Fruit fly (Drosophila melanogaster) whole organism, embryonic: ENCODE measurements around the gene Muc68Ca.

Source experiments
- Atf-2 ChIP-seq: fragments of 200-800 bp; sonication (Bioruptor generic); optimal IDR thresholded peaks from 2 replicates; lab custom pipeline; 2016; ENCODE audit warnings: missing biosample characterization, missing genetic modification characterization
- Bteb2 ChIP-seq: fragments of 200-800 bp; sonication (Bioruptor generic); optimal IDR thresholded peaks from 2 replicates; lab custom pipeline; 2016; ENCODE audit warnings: missing biosample characterization, missing genetic modification characterization
- CG10366 ChIP-seq: fragments of 200-800 bp; sonication (Bioruptor generic); IDR thresholded peaks from 2 replicates; pipeline ENCODE4 v1.3.6; 2022; ENCODE audit warnings: missing biosample characterization, missing genetic modification characterization
- CG10431 ChIP-seq: fragments of 200-800 bp; sonication (Bioruptor generic); optimal IDR thresholded peaks from 3 replicates; lab custom pipeline; 2018; ENCODE audit warnings: missing biosample characterization, mild to moderate bottlenecking, missing genetic modification characterization
- CG11456 ChIP-seq: fragments of 200-800 bp; sonication (Bioruptor generic); IDR thresholded peaks from 3 replicates; pipeline ENCODE4 v1.3.6; 2022; ENCODE audit warnings: missing biosample characterization, missing genetic modification characterization
- CG11560 ChIP-seq: fragments of 200-800 bp; sonication (Bioruptor generic); IDR thresholded peaks from 3 replicates; pipeline ENCODE4 v1.3.6; 2022; ENCODE audit warnings: missing biosample characterization, missing genetic modification characterization
- CG1233 ChIP-seq: fragments of 200-800 bp; sonication (Bioruptor generic); optimal IDR thresholded peaks from 4 replicates; lab custom pipeline; 2018; ENCODE audit warnings: missing biosample characterization, mild to moderate bottlenecking, missing genetic modification characterization
- CG14014 ChIP-seq: fragments of 200-800 bp; sonication (Bioruptor generic); IDR thresholded peaks from 2 replicates; pipeline ENCODE4 v1.3.6; 2022; ENCODE audit warnings: missing biosample characterization, missing genetic modification characterization
- CG14050 ChIP-seq: fragments of 200-800 bp; sonication (Bioruptor generic); IDR thresholded peaks from 3 replicates; pipeline ENCODE4 v1.3.6; 2022; ENCODE audit warnings: missing biosample characterization, missing genetic modification characterization
- CG16779 ChIP-seq: fragments of 200-800 bp; sonication (Bioruptor generic); IDR thresholded peaks from 2 replicates; pipeline ENCODE4 v1.3.6; 2022; ENCODE audit warnings: missing biosample characterization, missing genetic modification characterization
- CG16863 ChIP-seq: fragments of 200-800 bp; sonication (Bioruptor generic); optimal IDR thresholded peaks from 3 replicates; lab custom pipeline; 2016; ENCODE audit warnings: missing biosample characterization, missing genetic modification characterization
- CG17385 ChIP-seq: fragments of 200-800 bp; sonication (Bioruptor generic); optimal IDR thresholded peaks from 3 replicates; lab custom pipeline; 2018; ENCODE audit warnings: missing biosample characterization, mild to moderate bottlenecking, missing genetic modification characterization
- CG17912 ChIP-seq: fragments of 200-800 bp; sonication (Bioruptor generic); optimal IDR thresholded peaks from 2 replicates; lab custom pipeline; 2018; ENCODE audit warnings: missing biosample characterization, mild to moderate bottlenecking, missing genetic modification characterization
- CG18476 ChIP-seq: fragments of 200-800 bp; sonication (Bioruptor generic); optimal IDR thresholded peaks from 2 replicates; lab custom pipeline; 2016; ENCODE audit warnings: missing biosample characterization, mild to moderate bottlenecking, missing genetic modification characterization
- CG2120 ChIP-seq: fragments of 200-800 bp; sonication (Bioruptor generic); optimal IDR thresholded peaks from 3 replicates; lab custom pipeline; 2016; ENCODE audit warnings: missing biosample characterization, missing genetic modification characterization
- CG4404 ChIP-seq: fragments of 200-800 bp; sonication (Bioruptor generic); IDR thresholded peaks from 2 replicates; pipeline ENCODE4 v1.3.6; 2022; ENCODE audit warnings: missing biosample characterization, missing genetic modification characterization
- CG6791 ChIP-seq: fragments of 200-800 bp; sonication (Bioruptor generic); IDR thresholded peaks from 3 replicates; pipeline ENCODE4 v1.3.6; 2022; ENCODE audit warnings: missing biosample characterization, missing genetic modification characterization; ENCODE audit not compliant: partially characterized antibody
- CG6813 ChIP-seq: fragments of 200-800 bp; sonication (Bioruptor generic); optimal IDR thresholded peaks from 2 replicates; lab custom pipeline; 2017; ENCODE audit warnings: missing biosample characterization, missing genetic modification characterization, mild to moderate bottlenecking, moderate library complexity, missing genetic modification reagents
- CG7928 ChIP-seq: fragments of 200-800 bp; sonication (Bioruptor generic); optimal IDR thresholded peaks from 2 replicates; lab custom pipeline; 2017; ENCODE audit warnings: missing biosample characterization, mild to moderate bottlenecking, missing genetic modification characterization
- CG8359 ChIP-seq: fragments of 200-800 bp; sonication (Bioruptor generic); optimal IDR thresholded peaks from 2 replicates; lab custom pipeline; 2017; ENCODE audit warnings: missing biosample characterization, mild to moderate bottlenecking, missing genetic modification characterization, borderline replicate concordance
- CG9437 ChIP-seq: fragments of 200-800 bp; sonication (Bioruptor generic); optimal IDR thresholded peaks from 2 replicates; lab custom pipeline; 2018; ENCODE audit warnings: missing biosample characterization, mild to moderate bottlenecking, missing genetic modification characterization
- Dbx ChIP-seq: fragments of 200-800 bp; sonication (Bioruptor generic); IDR thresholded peaks from 3 replicates; pipeline ENCODE4 v1.3.6; 2022; ENCODE audit warnings: missing biosample characterization, missing genetic modification characterization
- Doc2 ChIP-seq: fragments of 200-800 bp; sonication (Bioruptor generic); IDR thresholded peaks from 2 replicates; pipeline ENCODE4 v1.3.6; 2022; ENCODE audit warnings: missing biosample characterization, missing genetic modification characterization
- Drgx ChIP-seq: fragments of 200-800 bp; sonication (Bioruptor generic); IDR thresholded peaks from 2 replicates; pipeline ENCODE4 v1.3.6; 2022; ENCODE audit warnings: missing biosample characterization, missing genetic modification characterization
- HLH4C ChIP-seq: fragments of 200-800 bp; sonication (Bioruptor generic); IDR thresholded peaks from 3 replicates; pipeline ENCODE4 v1.3.6; 2022; ENCODE audit warnings: missing biosample characterization, missing genetic modification characterization; ENCODE audit not compliant: partially characterized antibody
- Hey ChIP-seq: fragments of 200-800 bp; sonication (Bioruptor generic); optimal IDR thresholded peaks from 3 replicates; lab custom pipeline; 2018; ENCODE audit warnings: missing biosample characterization, mild to moderate bottlenecking, missing genetic modification characterization
- Oli ChIP-seq: fragments of 200-800 bp; sonication (Bioruptor generic); optimal IDR thresholded peaks from 2 replicates; lab custom pipeline; 2018; ENCODE audit warnings: missing biosample characterization, mild to moderate bottlenecking, missing genetic modification characterization, moderate library complexity
- Pdp1 ChIP-seq, 2 experiments: fragments of 200-800 bp; sonication (Bioruptor generic); optimal IDR thresholded peaks; 3 replicates each; lab custom pipeline; 2016; ENCODE audit warnings: missing biosample characterization in 2 of 2, missing genetic modification characterization in 2 of 2, mild to moderate bottlenecking in 1 of 2, moderate library complexity in 1 of 2
- Sry-β ChIP-seq: fragments of 200-800 bp; sonication (Bioruptor generic); optimal IDR thresholded peaks from 2 replicates; lab custom pipeline; 2018; ENCODE audit warnings: missing biosample characterization, mild to moderate bottlenecking, missing genetic modification characterization, moderate library complexity
- Sry-δ ChIP-seq: fragments of 200-800 bp; sonication (Bioruptor generic); optimal IDR thresholded peaks from 2 replicates; lab custom pipeline; 2016; ENCODE audit warnings: missing biosample characterization, missing genetic modification characterization
- Stat92E ChIP-seq, 3 experiments: fragments of >200 bp in 2 of 3; fragments of 200-800 bp in 1 of 3; sonication (Bioruptor generic) in 1 of 3; optimal IDR thresholded peaks; 2 replicates each; lab custom pipeline; 2017 to 2019; ENCODE audit warnings: missing biosample characterization in 3 of 3, missing genetic modification characterization in 3 of 3, mild to moderate bottlenecking in 1 of 3, moderate library complexity in 1 of 3
- bbx ChIP-seq: fragments of 200-800 bp; sonication (Bioruptor generic); IDR thresholded peaks from 2 replicates; pipeline ENCODE4 v1.3.6; 2022; ENCODE audit warnings: missing biosample characterization, missing genetic modification characterization; ENCODE audit not compliant: partially characterized antibody
- bsh ChIP-seq, 2 experiments: fragments of 200-800 bp; sonication (Bioruptor generic); optimal IDR thresholded peaks; 2 replicates each; lab custom pipeline; 2017 to 2018; ENCODE audit warnings: mild to moderate bottlenecking in 2 of 2, missing biosample characterization in 2 of 2, missing genetic modification characterization in 2 of 2, moderate library complexity in 1 of 2
- crol ChIP-seq: fragments of 200-800 bp; sonication (Bioruptor generic); IDR thresholded peaks from 2 replicates; pipeline ENCODE4 v1.3.6; 2022; ENCODE audit warnings: missing biosample characterization, missing genetic modification characterization
- emc ChIP-seq: fragments of 200-800 bp; sonication (Bioruptor generic); optimal IDR thresholded peaks from 2 replicates; lab custom pipeline; 2016; ENCODE audit warnings: missing biosample characterization, missing genetic modification characterization
- esg ChIP-seq: fragments of 200-800 bp; sonication (Bioruptor generic); conservative IDR thresholded peaks from 2 replicates; pipeline ENCODE4 v1.3.6; 2022; ENCODE audit warnings: missing biosample characterization, missing genetic modification characterization
- ewg ChIP-seq: fragments of 200-800 bp; sonication (Bioruptor generic); optimal IDR thresholded peaks from 3 replicates; lab custom pipeline; 2017; ENCODE audit warnings: mild to moderate bottlenecking, missing biosample characterization, missing genetic modification reagents, missing genetic modification characterization
- gsb-n ChIP-seq: fragments of 200-800 bp; sonication (Bioruptor generic); optimal IDR thresholded peaks from 3 replicates; lab custom pipeline; 2018; ENCODE audit warnings: missing biosample characterization, mild to moderate bottlenecking, missing genetic modification characterization
- jumu ChIP-seq: fragments of 200-800 bp; sonication (Bioruptor generic); optimal IDR thresholded peaks from 3 replicates; lab custom pipeline; 2016; ENCODE audit warnings: missing biosample characterization, missing genetic modification characterization
- nmo ChIP-seq: fragments of 200-800 bp; sonication (Bioruptor generic); optimal IDR thresholded peaks from 2 replicates; lab custom pipeline; 2018; ENCODE audit warnings: missing biosample characterization, mild to moderate bottlenecking, missing genetic modification characterization, moderate library complexity
- nom ChIP-seq: fragments of 200-800 bp; sonication (Bioruptor generic); optimal IDR thresholded peaks from 2 replicates; lab custom pipeline; 2017; ENCODE audit warnings: missing biosample characterization, missing genetic modification characterization, mild to moderate bottlenecking, moderate library complexity, missing genetic modification reagents
- oc ChIP-seq: fragments of 200-800 bp; sonication (Bioruptor generic); optimal IDR thresholded peaks from 2 replicates; lab custom pipeline; 2018; ENCODE audit warnings: missing biosample characterization, mild to moderate bottlenecking, missing genetic modification characterization, moderate library complexity
- rib ChIP-seq: fragments of 200-800 bp; sonication (Bioruptor generic); IDR thresholded peaks from 2 replicates; pipeline ENCODE4 v1.3.6; 2022; ENCODE audit warnings: missing biosample characterization, missing genetic modification characterization
- sens ChIP-seq: fragments of 200-800 bp; sonication (Bioruptor generic); peaks from one replicate; lab custom pipeline; 2016; ENCODE audit warnings: missing biosample characterization, missing genetic modification characterization
- sima ChIP-seq: fragments of 200-800 bp; sonication (Bioruptor generic); optimal IDR thresholded peaks from 2 replicates; lab custom pipeline; 2016; ENCODE audit warnings: missing biosample characterization, missing genetic modification characterization
- stwl ChIP-seq: fragments of 200-800 bp; sonication (Bioruptor generic); optimal IDR thresholded peaks from 3 replicates; lab custom pipeline; 2018; ENCODE audit warnings: missing biosample characterization, mild to moderate bottlenecking, missing genetic modification characterization, moderate library complexity
- toy ChIP-seq: fragments of 200-800 bp; sonication (Bioruptor generic); IDR thresholded peaks from 2 replicates; pipeline ENCODE4 v1.3.6; 2022; ENCODE audit warnings: missing biosample characterization, missing genetic modification characterization
- zfh2 ChIP-seq: fragments of 200-800 bp; sonication (Bioruptor generic); optimal IDR thresholded peaks from 2 replicates; lab custom pipeline; 2016; ENCODE audit warnings: missing biosample characterization, missing genetic modification characterization

Muc68Ca gene

DNA sequence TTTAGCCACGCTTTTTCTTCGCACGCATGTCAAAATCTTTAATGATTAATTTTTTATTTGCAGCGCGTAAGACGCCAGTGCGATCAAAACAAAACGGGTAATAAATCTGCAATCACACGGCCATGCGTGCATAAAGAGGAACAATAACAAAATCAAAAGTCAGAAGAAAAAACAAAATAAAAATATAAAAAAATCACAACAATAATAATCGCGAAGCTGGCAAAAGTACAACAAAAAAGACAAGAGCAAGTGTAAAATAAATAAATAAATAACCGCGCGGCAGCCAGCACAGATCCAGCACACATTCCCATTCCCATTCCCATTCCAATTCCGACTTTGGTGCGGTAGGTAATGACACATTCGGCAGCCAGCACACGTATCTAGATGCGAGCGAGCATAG lies 14.7 kb upstream of the Muc68Ca start:
- TF ChIP-seq nom (GFP tag; lab: Kevin White, UChicago) (peak; percentile 81), Doc2 (no peak), bsh (GFP tag; optimal IDR thresholded peaks at IDR 0.05; lab: Kevin White, UChicago) (peak in 1 of 2 experiments; percentile 83), crol (GFP tag; lab: Robert Waterston, UW) (no peak), jumu (GFP tag; lab: Kevin White, UChicago) (no peak), Dbx (GFP tag; lab: Robert Waterston, UW) (no peak), Drgx (GFP tag; lab: Robert Waterston, UW) (peak; percentile 64), Stat92E (GFP tag; optimal IDR thresholded peaks at IDR 0.05; lab: Kevin White, UChicago) (no peak)
- TF ChIP-seq, all 482 proteins: peak for 3

DNA sequence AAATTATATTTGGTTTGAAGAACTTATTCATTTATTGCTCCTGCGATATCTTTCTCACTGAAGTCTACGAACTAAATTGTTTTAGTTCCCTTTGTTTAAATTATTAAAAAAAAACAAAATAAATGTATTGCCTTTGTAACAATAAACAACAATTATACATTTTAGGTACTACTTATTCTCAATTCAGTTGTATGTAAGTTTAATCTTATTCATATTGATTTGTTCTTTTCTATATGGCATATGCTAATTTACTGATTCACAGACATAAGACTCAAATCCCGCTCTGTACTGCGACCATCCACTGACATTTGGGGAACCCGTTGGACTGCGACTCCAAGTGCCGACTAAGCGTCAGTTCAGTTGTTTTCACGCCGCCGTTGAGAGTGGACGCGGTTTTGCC lies 11.2 kb upstream of the Muc68Ca start, which contains the start of gene CG32091:
CG32091 (plus strand) TSS at position 301 of the 400 bp plus-strand sequence.
- TF ChIP-seq toy (GFP tag; lab: Robert Waterston, UW) (no peak), CG14050 (GFP tag; lab: Robert Waterston, UW) (no peak), CG1233 (GFP tag; lab: Kevin White, UChicago) (no peak), rib (GFP tag; lab: Robert Waterston, UW) (0 out of 2 replicates have a peak, but pooled peaks have one; percentile 20), Atf-2 (GFP tag; lab: Kevin White, UChicago) (no peak), CG16779 (GFP tag; lab: Robert Waterston, UW) (0 out of 2 replicates have a peak, but pooled peaks have one; percentile 11), Bteb2 (no peak)

DNA sequence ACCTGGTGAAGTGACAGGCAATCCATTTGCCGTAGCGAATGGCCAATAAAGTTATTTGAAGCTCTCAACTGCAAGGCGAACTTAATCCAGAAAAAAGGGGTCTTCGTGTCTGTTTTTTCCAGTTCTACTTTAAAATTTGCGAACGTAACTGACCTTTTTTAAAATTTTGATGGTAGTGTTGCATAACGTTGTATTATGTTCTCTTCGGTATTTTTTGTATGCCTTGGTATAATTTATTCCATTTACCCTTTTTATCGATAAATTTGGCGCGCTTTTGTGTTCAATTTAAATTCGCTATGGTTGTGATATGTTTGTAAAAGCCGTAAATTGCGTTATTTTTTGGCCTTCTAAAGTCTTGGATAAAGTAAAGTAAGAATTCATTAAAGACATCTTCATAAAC lies 10.8 kb upstream of the Muc68Ca start:
- no peak for TF ChIP-seq CG9437 (GFP tag; lab: Kevin White, UChicago)
- no peak for TF ChIP-seq Hey (tag; lab: Kevin White, UChicago)
- no peak for TF ChIP-seq CG6791
- no peak for TF ChIP-seq CG8359 (GFP tag; lab: Kevin White, UChicago)
- no peak for TF ChIP-seq CG17912 (GFP tag; lab: Kevin White, UChicago)
- TF ChIP-seq CG4404 (GFP tag; lab: Robert Waterston, UW), result no peak
- TF ChIP-seq Sry-β (GFP tag; lab: Kevin White, UChicago), result no peak
- no peak for TF ChIP-seq CG2120 (GFP tag; lab: Kevin White, UChicago)
- TF ChIP-seq CG11456 (GFP tag; lab: Robert Waterston, UW), result no peak
- TF ChIP-seq CG14014, result no peak
- no peak for TF ChIP-seq CG17385 (GFP tag; lab: Kevin White, UChicago)
- no peak for TF ChIP-seq HLH4C (GFP tag; lab: Robert Waterston, UW)
- no peak for TF ChIP-seq CG7928 (GFP tag; lab: Kevin White, UChicago)
- TF ChIP-seq nmo (GFP tag; lab: Kevin White, UChicago), result no peak
- no peak for TF ChIP-seq CG11560
- no peak for TF ChIP-seq Oli (tag; lab: Kevin White, UChicago)
- TF ChIP-seq CG10431 (GFP tag; lab: Kevin White, UChicago), result no peak
- TF ChIP-seq Sry-δ (GFP tag; lab: Kevin White, UChicago), result peak; percentile 46
- TF ChIP-seq CG6813 (GFP tag; lab: Kevin White, UChicago), result no peak
- peak in 1 of 2 experiments; percentile 64 for TF ChIP-seq Pdp1 (GFP tag; optimal IDR thresholded peaks at IDR 0.05; lab: Kevin White, UChicago)
- TF ChIP-seq CG18476 (GFP tag; lab: Kevin White, UChicago), result no peak
- peak; percentile 81 for TF ChIP-seq stwl (tag; lab: Kevin White, UChicago)
- TF ChIP-seq sens (GFP tag; lab: Kevin White, UChicago), result peak; percentile 32
- TF ChIP-seq ewg (GFP tag; lab: Kevin White, UChicago), result no peak
- TF ChIP-seq esg (GFP tag; lab: Robert Waterston, UW), result no peak
- TF ChIP-seq bbx (GFP tag; lab: Robert Waterston, UW), result no peak
- no peak for TF ChIP-seq emc
- TF ChIP-seq sima (GFP tag; lab: Kevin White, UChicago), result no peak
- no peak for TF ChIP-seq CG10366 (GFP tag; lab: Robert Waterston, UW)
- TF ChIP-seq oc (tag; lab: Kevin White, UChicago), result no peak
- no peak for TF ChIP-seq gsb-n (tag; lab: Kevin White, UChicago)
- no peak for TF ChIP-seq CG16863 (GFP tag; lab: Kevin White, UChicago)
- no peak for TF ChIP-seq zfh2 (GFP tag; lab: Kevin White, UChicago)
